Fruit fly (Drosophila melanogaster) whole organism, prepupa: ENCODE data around the gene CG43088.
A peak's percentile ranks its signal among the peaks of the same experiment; 100 is the strongest.

Experiments
- Blimp-1 ChIP-seq: fragments of 200-800 bp; sonication (Bioruptor generic); optimal IDR thresholded peaks from 3 replicates; lab custom pipeline; 2017; ENCODE audit warnings: missing biosample characterization, missing genetic modification characterization, mild to moderate bottlenecking, moderate library complexity, missing genetic modification reagents
- CG10631 ChIP-seq: fragments of 200-800 bp; sonication (Bioruptor generic); optimal IDR thresholded peaks from 2 replicates; lab custom pipeline; 2016; ENCODE audit warnings: missing biosample characterization, missing genetic modification characterization
- CG10669 ChIP-seq: fragments of 200-800 bp; sonication (Bioruptor generic); optimal IDR thresholded peaks from 3 replicates; lab custom pipeline; 2018; ENCODE audit warnings: missing biosample characterization, mild to moderate bottlenecking, missing genetic modification characterization, moderate library complexity
- CG11294 ChIP-seq: fragments of 200-800 bp; sonication (Bioruptor generic); IDR thresholded peaks from 2 replicates; pipeline ENCODE4 v1.3.6; 2022; ENCODE audit warnings: missing biosample characterization, missing genetic modification characterization
- CG11762 ChIP-seq: fragments of 200-800 bp; sonication (Bioruptor generic); optimal IDR thresholded peaks from 3 replicates; lab custom pipeline; 2016; ENCODE audit warnings: missing biosample characterization, missing genetic modification characterization; ENCODE audit not compliant: insufficient read depth
- CG11902 ChIP-seq: fragments of 200-800 bp; sonication (Bioruptor generic); optimal IDR thresholded peaks from 3 replicates; lab custom pipeline; 2016; ENCODE audit warnings: missing biosample characterization, missing genetic modification characterization
- CG15336 ChIP-seq: fragments of 200-800 bp; sonication (Bioruptor generic); IDR thresholded peaks from 2 replicates; pipeline ENCODE4 v1.3.6; 2022; ENCODE audit warnings: missing biosample characterization, missing genetic modification characterization
- CG1621 ChIP-seq: fragments of 200-800 bp; sonication (Bioruptor generic); optimal IDR thresholded peaks from 3 replicates; lab custom pipeline; 2018; ENCODE audit warnings: missing biosample characterization, mild to moderate bottlenecking, missing genetic modification characterization
- CG16779 ChIP-seq: fragments of 200-800 bp; sonication (Bioruptor generic); optimal IDR thresholded peaks from 3 replicates; lab custom pipeline; 2017; ENCODE audit warnings: missing biosample characterization, mild to moderate bottlenecking, missing genetic modification characterization
- CG3032 ChIP-seq: fragments of 200-800 bp; optimal IDR thresholded peaks from 2 replicates; lab custom pipeline; 2019; ENCODE audit warnings: missing biosample characterization, mild to moderate bottlenecking, missing genetic modification characterization, moderate library complexity
- CG32006 ChIP-seq: fragments of 200-800 bp; sonication (Bioruptor generic); optimal IDR thresholded peaks from 3 replicates; lab custom pipeline; 2017; ENCODE audit warnings: missing biosample characterization, mild to moderate bottlenecking, missing genetic modification characterization
- CG34406 ChIP-seq: fragments of 200-800 bp; sonication (Bioruptor generic); optimal IDR thresholded peaks from 3 replicates; lab custom pipeline; 2016; ENCODE audit warnings: missing biosample characterization, missing genetic modification characterization
- CG3919 ChIP-seq: fragments of 200-800 bp; sonication (Bioruptor generic); optimal IDR thresholded peaks from 3 replicates; lab custom pipeline; 2016; ENCODE audit warnings: missing biosample characterization, missing genetic modification characterization
- CG4318 ChIP-seq: fragments of 200-800 bp; sonication (Bioruptor generic); optimal IDR thresholded peaks from 3 replicates; lab custom pipeline; 2017; ENCODE audit warnings: missing biosample characterization, mild to moderate bottlenecking, missing genetic modification characterization
- CG6276 ChIP-seq: fragments of 200-800 bp; sonication (Bioruptor generic); optimal IDR thresholded peaks from 2 replicates; lab custom pipeline; 2017; ENCODE audit warnings: missing biosample characterization, mild to moderate bottlenecking, missing genetic modification characterization
- CG6792 ChIP-seq: fragments of 200-800 bp; sonication (Bioruptor generic); optimal IDR thresholded peaks from 3 replicates; lab custom pipeline; 2016; ENCODE audit warnings: missing biosample characterization, missing genetic modification characterization
- CG6808 ChIP-seq: fragments of 200-800 bp; sonication (Bioruptor generic); optimal IDR thresholded peaks from 3 replicates; lab custom pipeline; 2017; ENCODE audit warnings: missing biosample characterization, missing genetic modification characterization, mild to moderate bottlenecking, moderate library complexity, missing genetic modification reagents
- CG6854 ChIP-seq: fragments of 200-800 bp; sonication (Bioruptor generic); optimal IDR thresholded peaks from 2 replicates; lab custom pipeline; 2017; ENCODE audit warnings: missing biosample characterization, mild to moderate bottlenecking, missing genetic modification characterization
- CG7368 ChIP-seq: fragments of 200-800 bp; sonication (Bioruptor generic); optimal IDR thresholded peaks from 3 replicates; lab custom pipeline; 2016; ENCODE audit warnings: missing biosample characterization, missing genetic modification characterization
- CG8119 ChIP-seq: fragments of 200-800 bp; sonication (Bioruptor generic); IDR thresholded peaks from 3 replicates; pipeline ENCODE4 v1.3.6; 2022; ENCODE audit warnings: missing biosample characterization, missing genetic modification characterization
- CG8632 ChIP-seq: fragments of 200-800 bp; sonication (Bioruptor generic); optimal IDR thresholded peaks from 3 replicates; lab custom pipeline; 2016; ENCODE audit warnings: missing biosample characterization, missing genetic modification characterization
- CG9139 ChIP-seq: fragments of 200-800 bp; sonication (Bioruptor generic); optimal IDR thresholded peaks from 3 replicates; lab custom pipeline; 2017; ENCODE audit warnings: missing biosample characterization, mild to moderate bottlenecking, missing genetic modification characterization
- Eip75B ChIP-seq: fragments of 200-800 bp; sonication (Bioruptor generic); optimal IDR thresholded peaks from 3 replicates; lab custom pipeline; 2016; ENCODE audit warnings: missing biosample characterization, missing genetic modification characterization
- Eip93F ChIP-seq: fragments of 200-800 bp; sonication (Bioruptor generic); optimal IDR thresholded peaks from 2 replicates; lab custom pipeline; 2016; ENCODE audit warnings: missing biosample characterization, mild to moderate bottlenecking, missing genetic modification characterization
- Ets21C ChIP-seq: fragments of 200-800 bp; sonication (Bioruptor generic); optimal IDR thresholded peaks from 3 replicates; lab custom pipeline; 2016; ENCODE audit warnings: missing biosample characterization, missing genetic modification characterization
- Ets96B ChIP-seq: fragments of 200-800 bp; optimal IDR thresholded peaks from 2 replicates; lab custom pipeline; 2019; ENCODE audit warnings: missing biosample characterization, mild to moderate bottlenecking, missing genetic modification characterization, moderate library complexity
- Gug ChIP-seq: fragments of 200-800 bp; sonication (Bioruptor generic); IDR thresholded peaks from 2 replicates; pipeline ENCODE4 v1.3.6; 2022; ENCODE audit warnings: missing biosample characterization, missing genetic modification characterization
- Hr38 ChIP-seq: sonication (Bioruptor generic); optimal IDR thresholded peaks from 2 replicates; lab custom pipeline; 2016; ENCODE audit warnings: missing biosample characterization, missing genetic modification characterization
- Hr4 ChIP-seq: fragments of 200-800 bp; sonication (Bioruptor generic); optimal IDR thresholded peaks from 3 replicates; lab custom pipeline; 2016; ENCODE audit warnings: missing biosample characterization, missing genetic modification characterization
- Lpt ChIP-seq: fragments of 200-800 bp; sonication (Bioruptor generic); optimal IDR thresholded peaks from 3 replicates; lab custom pipeline; 2016; ENCODE audit warnings: missing biosample characterization, missing genetic modification characterization
- Met ChIP-seq: fragments of 200-800 bp; sonication (Bioruptor generic); optimal IDR thresholded peaks from 3 replicates; lab custom pipeline; 2016; ENCODE audit warnings: missing biosample characterization, missing genetic modification characterization
- OdsH ChIP-seq: fragments of 200-800 bp; sonication (Bioruptor generic); optimal IDR thresholded peaks from 3 replicates; lab custom pipeline; 2016; ENCODE audit warnings: missing biosample characterization, missing genetic modification characterization
- Sox15 ChIP-seq: fragments of 200-800 bp; sonication (Bioruptor generic); optimal IDR thresholded peaks from 3 replicates; lab custom pipeline; 2016; ENCODE audit warnings: missing biosample characterization, missing genetic modification characterization
- achi ChIP-seq: fragments of 200-800 bp; sonication (Bioruptor generic); optimal IDR thresholded peaks from 3 replicates; lab custom pipeline; 2016; ENCODE audit warnings: missing biosample characterization, missing genetic modification characterization
- acj6 ChIP-seq: fragments of 200-800 bp; sonication (Bioruptor generic); optimal IDR thresholded peaks from 3 replicates; lab custom pipeline; 2016; ENCODE audit warnings: missing biosample characterization, missing genetic modification characterization
- dac ChIP-seq: fragments of 200-800 bp; sonication (Bioruptor generic); optimal IDR thresholded peaks from 2 replicates; lab custom pipeline; 2017; ENCODE audit warnings: missing biosample characterization, mild to moderate bottlenecking, missing genetic modification characterization
- dsx ChIP-seq: fragments of 200-800 bp; optimal IDR thresholded peaks from 3 replicates; lab custom pipeline; 2019; ENCODE audit warnings: missing biosample characterization, mild to moderate bottlenecking, missing genetic modification characterization, moderate library complexity; ENCODE audit not compliant: poor library complexity, severe bottlenecking
- esn ChIP-seq: fragments of 200-800 bp; sonication (Bioruptor generic); optimal IDR thresholded peaks from 2 replicates; lab custom pipeline; 2016; ENCODE audit warnings: missing biosample characterization, mild to moderate bottlenecking, missing genetic modification characterization, moderate library complexity
- fd59A ChIP-seq: fragments of 200-800 bp; sonication (Bioruptor generic); optimal IDR thresholded peaks from 2 replicates; lab custom pipeline; 2017; ENCODE audit warnings: missing biosample characterization, mild to moderate bottlenecking, missing genetic modification characterization, missing genetic modification reagents
- fd85E ChIP-seq: fragments of 200-800 bp; sonication (Bioruptor generic); optimal IDR thresholded peaks from 3 replicates; lab custom pipeline; 2016; ENCODE audit warnings: missing biosample characterization, missing genetic modification characterization
- spab ChIP-seq: fragments of 200-800 bp; sonication (Bioruptor generic); optimal IDR thresholded peaks from 2 replicates; lab custom pipeline; 2017; ENCODE audit warnings: missing biosample characterization, mild to moderate bottlenecking, missing genetic modification characterization, missing genetic modification reagents
- ss ChIP-seq, 2 experiments: fragments of 200-800 bp; sonication (Bioruptor generic); optimal IDR thresholded peaks; 2 replicates in 1 of 2; 3 replicates in 1 of 2; lab custom pipeline; 2017 to 2018; ENCODE audit warnings: mild to moderate bottlenecking in 2 of 2, missing biosample characterization in 2 of 2, missing genetic modification characterization in 2 of 2, moderate library complexity in 1 of 2
- svp ChIP-seq: fragments of 200-800 bp; sonication (Bioruptor generic); peaks from one replicate; lab custom pipeline; 2016; ENCODE audit warnings: missing biosample characterization, missing genetic modification characterization
- topi ChIP-seq: fragments of 200-800 bp; sonication (Bioruptor generic); optimal IDR thresholded peaks from 3 replicates; lab custom pipeline; 2016; ENCODE audit warnings: missing biosample characterization, missing genetic modification characterization

The CG43088 gene

dm6 chrX:14689108-14689507, 13.1 kb upstream of the CG43088 start (continued):
- peak; percentile 89 for TF ChIP-seq CG15336 (GFP tag; lab: Robert Waterston, UW)
- peak; percentile 49 for TF ChIP-seq fd85E (GFP tag; lab: Kevin White, UChicago)
- TF ChIP-seq Hr4 (GFP tag; lab: Kevin White, UChicago): peak; percentile 84
- TF ChIP-seq CG4318 (GFP tag; lab: Kevin White, UChicago): peak; percentile 51
- TF ChIP-seq fd59A: peak; percentile 68
- TF ChIP-seq CG6808: peak; percentile 63
- TF ChIP-seq Ets21C (GFP tag; lab: Kevin White, UChicago): peak; percentile 79
- peak; percentile 88 for TF ChIP-seq CG8632 (GFP tag; lab: Kevin White, UChicago)
- TF ChIP-seq OdsH (GFP tag; lab: Kevin White, UChicago): peak; percentile 85
- TF ChIP-seq CG32006 (GFP tag; lab: Kevin White, UChicago): peak; percentile 78
- TF ChIP-seq Eip93F (GFP tag; lab: Kevin White, UChicago): peak; percentile 40
- peak; percentile 95 for TF ChIP-seq svp (GFP tag; lab: Kevin White, UChicago)
- peak; percentile 81 for TF ChIP-seq Eip75B
- peak; percentile 89 for TF ChIP-seq Met (GFP tag; lab: Kevin White, UChicago)

dm6 chrX:14712475-14712874, 10.3 kb downstream of the CG43088 start:
- TF ChIP-seq CG6854 (GFP tag; lab: Kevin White, UChicago) (no peak), CG10669 (no peak), Lpt (GFP tag; lab: Kevin White, UChicago) (no peak), CG15336 (GFP tag; lab: Robert Waterston, UW) (no peak), CG11902 (GFP tag; lab: Kevin White, UChicago) (no peak), Hr4 (GFP tag; lab: Kevin White, UChicago) (no peak), CG9139 (GFP tag; lab: Kevin White, UChicago) (no peak), CG11294 (GFP tag; lab: Robert Waterston, UW) (no peak), Eip75B (no peak), CG3919 (GFP tag; lab: Kevin White, UChicago) (no peak), Sox15 (GFP tag; lab: Kevin White, UChicago) (no peak), acj6 (GFP tag; lab: Kevin White, UChicago) (no peak), CG7368 (GFP tag; lab: Kevin White, UChicago) (no peak), CG10631 (GFP tag; lab: Kevin White, UChicago) (no peak), CG6276 (GFP tag; lab: Kevin White, UChicago) (no peak), Eip93F (GFP tag; lab: Kevin White, UChicago) (no peak), CG11762 (no peak)
- TF ChIP-seq, all 60 proteins: peak for 0

- TF ChIP-seq dac (GFP tag; lab: Kevin White, UChicago) (no peak), CG6792 (GFP tag; lab: Kevin White, UChicago) (peak; percentile 6), CG34406 (GFP tag; lab: Kevin White, UChicago) (no peak), Blimp-1 (GFP tag; lab: Kevin White, UChicago) (no peak), CG1621 (tag; lab: Kevin White, UChicago) (peak; percentile 16), CG16779 (no peak), CG3919 (GFP tag; lab: Kevin White, UChicago) (peak; percentile 47), CG6276 (GFP tag; lab: Kevin White, UChicago) (peak; percentile 45), acj6 (GFP tag; lab: Kevin White, UChicago) (peak; percentile 25), CG8119 (peak; percentile 51; the same call in 2 of the 3 replicates), Gug (GFP tag; lab: Robert Waterston, UW) (0 out of 2 replicates have a peak, but pooled peaks have one; percentile 20), Ets21C (GFP tag; lab: Kevin White, UChicago) (no peak), CG8632 (GFP tag; lab: Kevin White, UChicago) (no peak), spab (GFP tag; lab: Kevin White, UChicago) (no peak), achi (GFP tag; lab: Kevin White, UChicago) (peak; percentile 33), CG9139 (GFP tag; lab: Kevin White, UChicago) (no peak), Ets96B (tag; lab: Kevin White, UChicago) (peak; percentile 36), CG11902 (GFP tag; lab: Kevin White, UChicago) (no peak), CG7368 (GFP tag; lab: Kevin White, UChicago) (peak; percentile 3), esn (GFP tag; lab: Kevin White, UChicago) (peak; percentile 38), CG11294 (GFP tag; lab: Robert Waterston, UW) (no peak), CG10631 (GFP tag; lab: Kevin White, UChicago) (peak; percentile 31), CG3032 (peak; percentile 31), CG32006 (GFP tag; lab: Kevin White, UChicago) (peak; percentile 58), Eip75B (peak; percentile 41), fd85E (GFP tag; lab: Kevin White, UChicago) (no peak), fd59A (peak; percentile 7), CG10669 (peak; percentile 45), ss (GFP tag; optimal IDR thresholded peaks at IDR 0.05; lab: Kevin White, UChicago) (peak in 1 of 2 experiments; percentile 33), svp (GFP tag; lab: Kevin White, UChicago) (peak; percentile 78), Hr38 (no peak), dsx (GFP tag; lab: Kevin White, UChicago) (no peak), topi (peak; percentile 24)
These were observed 13.0 kb downstream of the CG43088 start for dm6 chrX:14715180-14715579.
